Worm (Caenorhabditis elegans): ENCODE results near the gene clc-18.

Gene clc-18

DNA sequence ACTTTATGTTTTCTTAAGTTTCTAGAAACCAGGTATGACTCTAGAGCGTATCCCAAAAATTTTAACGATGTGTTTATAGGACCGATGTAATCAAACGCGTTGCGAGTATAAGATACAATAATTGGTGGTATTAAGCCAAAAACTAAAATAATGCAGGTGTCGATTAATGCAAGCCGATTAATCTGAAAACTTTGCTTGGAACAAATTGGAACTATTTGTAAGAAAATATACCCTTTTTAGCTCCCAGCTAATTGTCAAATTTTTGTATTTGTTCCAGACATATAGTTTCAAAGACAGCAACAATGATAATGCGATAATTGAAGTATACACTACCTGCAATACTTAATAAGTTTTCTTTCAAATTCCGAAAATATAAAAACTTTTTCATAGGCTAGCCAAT is 28.5 kb downstream of the clc-18 start, which contains the start of gene srh-211:
TSS of gene srh-211 (minus strand) at position 101 of the 400 bp plus-strand sequence.
- TF ChIP-seq lsy-2 (tag; optimal IDR thresholded peaks at IDR 0.05) (no peak), dsc-1 (tag; optimal IDR thresholded peaks at IDR 0.05) (no peak), unc-98 (GFP tag; IDR thresholded peaks at IDR 0.05) (no peak)

DNA sequence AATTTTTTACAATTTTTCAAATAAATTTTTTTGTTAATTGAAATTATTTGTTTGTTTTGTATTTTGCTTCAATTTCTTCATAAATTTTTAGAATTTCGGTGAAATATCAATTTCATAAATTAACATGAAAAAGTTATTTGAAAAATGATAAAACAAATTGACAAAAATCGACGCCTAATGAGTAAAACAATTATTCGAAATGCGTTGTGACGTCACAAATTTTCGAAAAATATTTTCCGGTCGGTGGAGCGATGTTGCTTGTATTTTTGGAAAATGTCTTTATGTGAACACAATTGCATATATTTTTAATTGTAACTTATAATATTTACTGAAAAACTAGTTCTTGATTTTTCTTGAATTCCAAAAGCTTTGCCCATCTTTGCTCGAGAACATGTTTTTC is 29.2 kb downstream of the clc-18 start:
- TF ChIP-seq nhr-11 (tag; optimal IDR thresholded peaks at IDR 0.05), result no peak
- no peak for TF ChIP-seq alr-1 (tag; optimal IDR thresholded peaks at IDR 0.05; ENCODE audit: borderline replicate concordance)
- no peak for TF ChIP-seq nhr-77 (tag; optimal IDR thresholded peaks at IDR 0.05)
- no peak for TF ChIP-seq snpc-4 (tag; optimal IDR thresholded peaks at IDR 0.05)
- no peak for TF ChIP-seq nhr-76 (tag; optimal IDR thresholded peaks at IDR 0.05)
- no peak for TF ChIP-seq lin-14 (GFP tag; optimal IDR thresholded peaks at IDR 0.05)
- TF ChIP-seq lin-13 (GFP tag; optimal IDR thresholded peaks at IDR 0.05), result no peak
- no peak for TF ChIP-seq lin-15B (tag; optimal IDR thresholded peaks at IDR 0.05)
- no peak for TF ChIP-seq pax-3 (tag; optimal IDR thresholded peaks at IDR 0.05)
- no peak for TF ChIP-seq egl-13 (tag; optimal IDR thresholded peaks at IDR 0.05)
- no peak for TF ChIP-seq hpl-2 (GFP tag; optimal IDR thresholded peaks at IDR 0.05)
- TF ChIP-seq fkh-4 (tag; optimal IDR thresholded peaks at IDR 0.05; ENCODE audit: borderline replicate concordance), result no peak
- TF ChIP-seq swsn-7 (tag; optimal IDR thresholded peaks at IDR 0.05), result no peak
- no peak for TF ChIP-seq ztf-4 (tag; optimal IDR thresholded peaks at IDR 0.05)
- TF ChIP-seq nhr-28 (tag; optimal IDR thresholded peaks at IDR 0.05), result no peak
- TF ChIP-seq C04F5.9 (tag; optimal IDR thresholded peaks at IDR 0.05), result no peak
- no peak for TF ChIP-seq blmp-1 (tag; optimal IDR thresholded peaks at IDR 0.05)

DNA sequence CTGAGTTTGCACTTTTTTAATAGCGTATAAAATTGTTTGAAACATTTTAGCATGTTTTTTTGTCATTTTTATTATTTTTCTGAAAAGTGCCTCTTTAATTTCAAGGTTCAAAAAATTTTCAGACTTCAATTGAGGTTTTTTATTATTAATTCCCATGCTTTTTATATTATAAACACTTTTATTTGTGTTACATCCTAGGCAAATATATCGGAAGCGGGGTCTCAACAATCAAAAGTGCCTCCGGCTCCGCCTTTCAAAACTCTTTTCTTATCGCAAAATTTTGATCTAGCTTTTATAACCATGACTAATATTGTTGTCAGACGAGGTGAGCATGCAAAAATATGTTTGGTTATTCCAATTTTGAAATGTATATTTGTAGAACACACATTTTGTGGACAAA is 36.3 kb downstream of the clc-18 start, which contains the start of gene otpl-2:
TSS of gene otpl-2 (plus strand) at position 301 of the 400 bp plus-strand sequence.
- TF ChIP-seq nhr-85 (tag), result no peak
- no peak for TF ChIP-seq zip-4 (GFP tag; optimal IDR thresholded peaks at IDR 0.05)
- TF ChIP-seq unc-86 (tag; optimal IDR thresholded peaks at IDR 0.05), result no peak
- TF ChIP-seq F16B12.6 (tag; optimal IDR thresholded peaks at IDR 0.05), result no peak
- TF ChIP-seq rnt-1 (tag; optimal IDR thresholded peaks at IDR 0.05), result no peak
- TF ChIP-seq nhr-12 (tag; optimal IDR thresholded peaks at IDR 0.05), result no peak
- no peak for TF ChIP-seq unc-62 (GFP tag; optimal IDR thresholded peaks at IDR 0.05)
- no peak for TF ChIP-seq isw-1 (GFP tag; IDR thresholded peaks at IDR 0.05)
- no peak for TF ChIP-seq nhr-71 (tag; optimal IDR thresholded peaks at IDR 0.05)
- no peak for TF ChIP-seq alr-1 (tag; optimal IDR thresholded peaks at IDR 0.05; ENCODE audit: borderline replicate concordance)
- no peak for TF ChIP-seq grh-1 (GFP tag; IDR thresholded peaks at IDR 0.05)
- TF ChIP-seq unc-130 (tag; optimal IDR thresholded peaks at IDR 0.05), result no peak
- no peak for TF ChIP-seq lin-39 (tag; optimal IDR thresholded peaks at IDR 0.05)
- TF ChIP-seq jun-1 (tag; optimal IDR thresholded peaks at IDR 0.05), result no peak
- TF ChIP-seq ces-1 (GFP tag; optimal IDR thresholded peaks at IDR 0.05), result no peak

DNA sequence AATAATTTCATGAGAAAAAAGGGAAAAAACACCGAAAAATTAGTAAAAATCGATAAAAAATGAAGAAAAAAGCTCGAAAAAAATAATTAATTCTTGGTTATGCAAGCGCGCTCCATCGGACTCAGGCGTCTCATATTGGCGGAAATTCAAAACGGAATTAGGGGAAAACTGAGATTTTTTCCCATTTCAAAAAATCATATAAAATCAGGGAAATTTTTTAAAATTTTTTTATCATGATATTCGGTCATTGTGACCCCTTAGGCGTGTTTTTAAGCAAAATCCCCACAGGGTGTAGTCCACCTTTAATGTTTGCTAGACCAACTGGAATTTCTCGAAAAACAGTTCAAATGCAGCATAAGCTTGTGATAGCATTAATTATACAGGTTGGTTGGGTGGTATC is 41.9 kb downstream of the clc-18 start:
- TF ChIP-seq dpl-1 (GFP tag; optimal IDR thresholded peaks at IDR 0.05), result peak in 1 of 3 experiments; percentile 36
- TF ChIP-seq efl-1 (optimal IDR thresholded peaks at IDR 0.05), result peak in 1 of 2 experiments; percentile 68
- peak; percentile 57 to 95 for TF ChIP-seq efl-1 (GFP tag; optimal IDR thresholded peaks at IDR 0.05 in 1 of 2)

DNA sequence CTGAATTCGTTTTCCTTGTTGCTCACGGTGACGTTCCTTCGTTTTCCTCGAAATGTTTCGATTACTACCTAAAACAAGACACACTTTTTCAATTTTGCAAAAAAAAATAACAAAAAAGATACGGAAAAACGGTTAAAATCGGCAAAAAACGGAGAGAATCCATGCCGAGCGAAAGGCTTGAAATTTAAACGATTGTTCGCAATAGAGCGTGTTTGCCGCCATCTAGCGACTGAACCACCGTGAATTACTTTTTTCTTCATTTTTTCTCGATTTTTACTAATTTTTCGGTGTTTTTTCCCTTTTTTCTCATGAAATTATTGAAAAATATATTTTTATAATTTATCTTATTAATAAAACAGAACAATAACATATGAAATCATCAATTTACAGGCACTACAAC is 43.6 kb downstream of the clc-18 start:
- TF ChIP-seq lsy-2 (tag; optimal IDR thresholded peaks at IDR 0.05), result peak in 1 of 2 experiments; percentile 13
